Worm (Caenorhabditis elegans): ENCODE measurements around the gene pcp-2.
A peak's percentile ranks its signal among the peaks of the same experiment; 100 is the strongest.

pcp-2 gene

DNA sequence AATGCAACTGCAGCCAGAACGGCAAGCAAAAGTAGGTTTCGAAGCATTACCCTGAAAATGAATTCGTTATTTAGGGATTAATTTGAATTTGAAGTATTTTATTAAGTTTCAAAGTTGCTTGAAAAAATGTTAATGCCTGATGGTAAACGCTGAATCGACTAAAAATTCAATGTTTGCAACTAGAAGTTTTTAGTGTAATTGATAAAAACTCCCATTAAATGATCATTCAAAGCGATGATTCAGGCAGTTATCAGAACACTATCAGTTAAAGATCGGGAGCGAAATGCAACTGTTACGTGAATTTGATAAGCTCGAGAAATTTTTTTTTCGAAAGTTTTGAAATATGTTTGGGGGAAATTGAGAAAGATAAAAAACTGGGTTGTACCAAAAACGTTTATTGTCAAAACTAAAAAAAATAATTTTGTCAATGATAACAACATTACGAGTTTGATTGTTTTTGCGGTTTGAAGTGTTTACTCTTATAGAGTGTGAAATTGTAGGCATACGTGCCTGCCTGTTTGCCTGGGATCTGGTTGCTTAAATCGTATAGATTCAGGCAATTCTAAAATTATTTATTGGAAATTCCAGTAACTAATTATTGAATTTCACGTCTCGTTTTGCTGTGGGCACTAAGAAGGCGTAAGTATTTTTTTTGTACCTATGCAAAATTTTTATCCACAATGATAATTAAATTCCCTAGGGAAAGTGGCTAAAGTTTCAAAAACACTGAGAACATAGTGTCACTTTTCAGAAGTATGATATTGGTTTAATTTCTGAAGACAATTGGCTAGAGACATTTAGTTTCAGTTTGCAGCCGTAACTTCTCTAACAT is 5.7 kb downstream of the pcp-2 start, which contains the start of gene pcp-3:
Gene pcp-3 (minus strand): TSS at position 51 of the 832 bp plus-strand sequence.
- peak; percentile 63 for TF ChIP-seq sma-9 (GFP tag; optimal IDR thresholded peaks at IDR 0.05)
- no peak for TF ChIP-seq sma-9 (tag; optimal IDR thresholded peaks at IDR 0.05)
- TF ChIP-seq fos-1 (tag; optimal IDR thresholded peaks at IDR 0.05) = peak; percentile 99
- TF ChIP-seq gmeb-1 (tag; optimal IDR thresholded peaks at IDR 0.05) = peak; percentile 15
- TF ChIP-seq elt-1 (tag; optimal IDR thresholded peaks at IDR 0.05) = no peak

DNA sequence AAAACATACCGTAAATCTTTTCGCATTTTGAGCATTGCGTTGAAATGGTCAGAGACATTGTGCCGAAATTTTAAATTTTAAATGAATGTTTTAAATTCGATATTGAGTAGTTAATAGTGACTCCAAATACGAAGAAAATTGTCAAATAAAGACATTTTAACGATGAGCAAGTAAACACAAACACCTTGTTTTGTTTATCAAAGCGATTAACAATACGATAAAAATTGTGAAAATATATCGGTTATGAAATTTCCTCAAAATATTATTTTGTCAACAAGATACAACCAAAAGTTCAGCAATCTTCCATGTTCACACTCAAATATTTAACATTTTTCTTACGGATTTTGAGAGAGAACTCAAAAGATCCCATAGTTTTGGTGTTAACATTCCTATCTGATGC is 10.7 kb downstream of the pcp-2 start, which contains the start of gene F23B2.10:
Gene F23B2.10 (minus strand): TSS at position 101 of the 400 bp plus-strand sequence.
- TF ChIP-seq unc-39 (tag; optimal IDR thresholded peaks at IDR 0.05) (no peak), crh-2 (tag; optimal IDR thresholded peaks at IDR 0.05) (no peak), dmd-4 (tag; optimal IDR thresholded peaks at IDR 0.05) (no peak), sem-4 (tag; optimal IDR thresholded peaks at IDR 0.05) (no peak), lin-13 (GFP tag; optimal IDR thresholded peaks at IDR 0.05) (no peak), ceh-16 (tag; optimal IDR thresholded peaks at IDR 0.05) (no peak), F13H6.1 (tag; optimal IDR thresholded peaks at IDR 0.05) (no peak), blmp-1 (tag; optimal IDR thresholded peaks at IDR 0.05; ENCODE audit: insufficient read depth) (no peak), snpc-4 (tag; optimal IDR thresholded peaks at IDR 0.05) (no peak), mab-5 (tag; optimal IDR thresholded peaks at IDR 0.05) (no peak), elt-3 (tag; optimal IDR thresholded peaks at IDR 0.05) (no peak)

DNA sequence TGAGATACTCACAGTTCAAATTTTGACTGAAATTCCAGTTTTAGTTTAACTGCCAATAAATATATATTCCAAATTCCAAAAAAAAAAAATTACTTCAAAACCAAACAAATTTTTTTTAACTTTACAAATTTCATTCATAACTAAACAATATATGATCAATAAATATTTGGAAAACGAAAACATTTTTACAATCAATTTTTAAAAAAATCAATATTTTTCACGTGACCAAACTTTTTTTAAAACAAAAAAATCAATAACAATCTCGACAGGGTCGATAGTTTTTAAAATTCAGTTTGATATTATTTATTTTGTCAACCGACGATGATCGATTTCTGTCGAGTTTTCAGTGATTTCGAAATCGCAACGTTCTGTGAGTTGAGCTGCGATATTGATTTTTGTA is 14.8 kb downstream of the pcp-2 start, which contains the start of gene F23B2.7:
Gene F23B2.7 (plus strand): TSS at position 301 of the 400 bp plus-strand sequence.
- no peak for TF ChIP-seq dmd-4 (tag; optimal IDR thresholded peaks at IDR 0.05)
- TF ChIP-seq lsy-2 (tag; optimal IDR thresholded peaks at IDR 0.05) = no peak
- no peak for TF ChIP-seq mbf-1 (tag; optimal IDR thresholded peaks at IDR 0.05)
- no peak for TF ChIP-seq unc-55 (GFP tag; optimal IDR thresholded peaks at IDR 0.05)
- TF ChIP-seq lin-39 (tag; optimal IDR thresholded peaks at IDR 0.05) = no peak
- no peak for TF ChIP-seq nhr-6 (tag; optimal IDR thresholded peaks at IDR 0.05)
- no peak for TF ChIP-seq snpc-4 (tag; optimal IDR thresholded peaks at IDR 0.05)
- TF ChIP-seq ceh-82 (tag; optimal IDR thresholded peaks at IDR 0.05) = no peak
- TF ChIP-seq nhr-237 (tag; optimal IDR thresholded peaks at IDR 0.05) = no peak
- TF ChIP-seq ztf-4 (tag; optimal IDR thresholded peaks at IDR 0.05) = no peak
- TF ChIP-seq unc-39 (tag; optimal IDR thresholded peaks at IDR 0.05) = no peak
- TF ChIP-seq sem-4 (tag; optimal IDR thresholded peaks at IDR 0.05) = no peak
- TF ChIP-seq unc-62 (GFP tag; optimal IDR thresholded peaks at IDR 0.05) = no peak

DNA sequence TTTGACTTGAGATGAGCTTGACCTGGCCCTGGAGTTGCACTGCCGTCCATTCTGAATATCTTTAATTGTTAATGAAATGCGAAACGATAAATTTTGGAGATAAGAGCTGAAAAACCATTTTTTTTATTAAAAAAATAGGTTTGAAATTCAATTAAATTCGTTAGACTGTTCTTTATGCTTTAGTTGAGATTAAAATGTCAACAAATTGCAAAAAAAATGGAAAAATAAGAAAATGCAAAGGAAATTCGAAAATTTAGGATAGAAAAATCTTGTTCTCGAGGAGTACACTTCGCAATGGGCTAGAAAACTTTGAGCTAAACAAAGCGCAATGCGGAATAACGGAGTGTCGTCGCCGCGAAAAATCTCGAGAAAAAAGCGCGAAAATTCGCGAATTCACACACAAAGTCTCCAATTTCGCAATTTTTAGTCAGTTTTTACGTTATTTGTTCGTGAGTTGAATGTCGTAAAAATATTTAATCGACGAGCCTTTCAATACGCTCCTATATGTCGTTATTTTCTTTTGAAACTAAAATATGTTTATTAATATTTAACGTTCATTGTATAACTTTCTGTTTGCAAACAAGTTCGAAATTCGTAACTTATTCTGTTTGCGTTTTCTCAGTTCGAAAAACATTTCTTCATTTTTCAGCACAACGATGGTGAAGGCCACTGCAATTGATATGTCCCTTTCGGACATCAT is 18.0 kb downstream of the pcp-2 start, which contains the start of the genes rpb-12 and aly-2:
Gene rpb-12 (minus strand): TSS at position 51 of the 700 bp plus-strand sequence.
Gene aly-2 (plus strand): TSS at position 650 of the 700 bp plus-strand sequence.
- TF ChIP-seq ZK546.5 (tag; optimal IDR thresholded peaks at IDR 0.05) = no peak
- no peak for TF ChIP-seq nhr-25 (tag; optimal IDR thresholded peaks at IDR 0.05)
- no peak for TF ChIP-seq nhr-10 (tag; optimal IDR thresholded peaks at IDR 0.05)
- no peak for TF ChIP-seq ztf-11 (tag; optimal IDR thresholded peaks at IDR 0.05)
- TF ChIP-seq gmeb-1 (tag; optimal IDR thresholded peaks at IDR 0.05) = peak; percentile 60
- peak; percentile 33 for TF ChIP-seq fos-1 (tag; optimal IDR thresholded peaks at IDR 0.05)
- TF ChIP-seq skn-1 (tag; optimal IDR thresholded peaks at IDR 0.05) = no peak
- TF ChIP-seq F13H6.1 (tag; optimal IDR thresholded peaks at IDR 0.05) = no peak
- TF ChIP-seq Y55F3AM.14 (GFP tag; optimal IDR thresholded peaks at IDR 0.05) = no peak
- peak; percentile 35 to 73 for TF ChIP-seq lsy-2 (tag; optimal IDR thresholded peaks at IDR 0.05)
- peak; percentile 28 for TF ChIP-seq snpc-4 (tag; optimal IDR thresholded peaks at IDR 0.05)
- TF ChIP-seq nhr-77 (tag; optimal IDR thresholded peaks at IDR 0.05) = no peak
- no peak for TF ChIP-seq sma-9 (GFP tag; optimal IDR thresholded peaks at IDR 0.05)
- TF ChIP-seq sma-9 (tag; optimal IDR thresholded peaks at IDR 0.05) = no peak
- TF ChIP-seq zag-1 (tag; optimal IDR thresholded peaks at IDR 0.05) = no peak
- no peak for TF ChIP-seq R02D3.7 (tag; optimal IDR thresholded peaks at IDR 0.05)
- peak; percentile 85 for TF ChIP-seq unc-55 (GFP tag; optimal IDR thresholded peaks at IDR 0.05)
- peak; percentile 39 for TF ChIP-seq sem-4 (tag; optimal IDR thresholded peaks at IDR 0.05)
- no peak for TF ChIP-seq blmp-1 (tag; optimal IDR thresholded peaks at IDR 0.05; ENCODE audit: insufficient read depth)
- no peak for TF ChIP-seq mab-5 (tag; optimal IDR thresholded peaks at IDR 0.05)
- TF ChIP-seq elt-3 (tag; optimal IDR thresholded peaks at IDR 0.05) = no peak
- TF ChIP-seq nhr-11 (tag; optimal IDR thresholded peaks at IDR 0.05) = no peak
- no peak for TF ChIP-seq nhr-23 (tag; optimal IDR thresholded peaks at IDR 0.05)
- no peak for TF ChIP-seq ztf-1 (GFP tag; conservative IDR thresholded peaks at IDR 0.05)
- TF ChIP-seq alr-1 (tag; optimal IDR thresholded peaks at IDR 0.05) = no peak
- peak; percentile 9 for TF ChIP-seq sma-3 (GFP tag; optimal IDR thresholded peaks at IDR 0.05)
- TF ChIP-seq peb-1 (tag; optimal IDR thresholded peaks at IDR 0.05) = no peak
- peak; percentile 62 for TF ChIP-seq nhr-129 (tag; optimal IDR thresholded peaks at IDR 0.05)
- no peak for TF ChIP-seq mdl-1 (tag; optimal IDR thresholded peaks at IDR 0.05)
- TF ChIP-seq crh-2 (tag; optimal IDR thresholded peaks at IDR 0.05) = peak; percentile 65
- no peak for TF ChIP-seq ama-1 (optimal IDR thresholded peaks at IDR 0.05)
- TF ChIP-seq nhr-12 (tag; optimal IDR thresholded peaks at IDR 0.05) = no peak
- TF ChIP-seq unc-39 (tag; optimal IDR thresholded peaks at IDR 0.05) = no peak
- TF ChIP-seq unc-62 (GFP tag; optimal IDR thresholded peaks at IDR 0.05) = no peak

Measured in whole organism, L2 larva.